Worm (Caenorhabditis elegans): Measurements from ENCODE around the gene T22D1.8.

DNA sequence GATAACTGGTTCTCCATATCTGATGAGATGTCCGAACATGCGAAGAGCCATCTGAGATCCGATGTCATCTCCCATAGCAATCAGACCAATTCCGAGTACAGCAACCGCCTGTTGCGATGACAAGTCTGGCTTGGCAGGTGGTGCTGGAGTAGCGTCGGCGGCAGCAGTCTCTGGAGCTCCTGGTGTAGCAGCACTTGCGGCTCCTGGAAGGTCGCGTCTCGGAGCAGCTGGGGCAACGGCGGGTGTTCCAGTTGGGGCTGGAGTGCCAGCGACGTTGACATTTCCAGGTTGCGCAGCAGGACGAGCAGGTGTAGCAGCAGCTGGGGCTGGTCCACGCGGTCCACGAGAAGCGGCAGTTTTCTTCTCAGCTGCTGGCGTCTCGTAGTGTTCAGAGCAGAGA lies 1.3 kb upstream of the T22D1.8 start:
- TF ChIP-seq scrt-1 (GFP tag; IDR thresholded peaks at IDR 0.05) = no peak
- no peak for TF ChIP-seq ceh-13 (GFP tag; optimal IDR thresholded peaks at IDR 0.05)
- no peak for TF ChIP-seq hmbx-1 (tag; optimal IDR thresholded peaks at IDR 0.05)
- no peak for TF ChIP-seq ama-1 (optimal IDR thresholded peaks at IDR 0.05)
- TF ChIP-seq hnd-1 (tag; optimal IDR thresholded peaks at IDR 0.05) = no peak
- no peak for TF ChIP-seq flt-1 (GFP tag; IDR thresholded peaks at IDR 0.05)
- TF ChIP-seq F13C5.2 (tag; optimal IDR thresholded peaks at IDR 0.05) = no peak
- no peak for TF ChIP-seq tbx-11 (GFP tag; IDR thresholded peaks at IDR 0.05)
- no peak for TF ChIP-seq tbx-37 (GFP tag; conservative IDR thresholded peaks at IDR 0.05)
- no peak for TF ChIP-seq sea-1 (GFP tag; conservative IDR thresholded peaks at IDR 0.05)
- no peak for TF ChIP-seq ets-7 (tag; optimal IDR thresholded peaks at IDR 0.05)
- no peak for TF ChIP-seq hmg-4 (GFP tag; optimal IDR thresholded peaks at IDR 0.05)
- TF ChIP-seq ceh-36 (tag; optimal IDR thresholded peaks at IDR 0.05) = no peak
- no peak for TF ChIP-seq aly-1 (tag; optimal IDR thresholded peaks at IDR 0.05)

Data from whole organism, early embryonic.